Fruit fly (Drosophila melanogaster): ENCODE results near the gene SWIP.

Gene SWIP

dm6 chrX:16332615-16333288 lies 19.2 kb downstream of the SWIP start (continued):
- peak; percentile 97 for TF ChIP-seq fru (GFP tag; optimal IDR thresholded peaks at IDR 0.05)
- TF ChIP-seq Dfd (GFP tag; optimal IDR thresholded peaks at IDR 0.05), result no peak
- TF ChIP-seq HLH106 (tag; optimal IDR thresholded peaks at IDR 0.05), result peak; percentile 97
- peak; percentile 54 for TF ChIP-seq dsf (GFP tag; optimal IDR thresholded peaks at IDR 0.05; ENCODE audit: borderline replicate concordance)

- no peak for TF ChIP-seq CG32264 (GFP tag; optimal IDR thresholded peaks at IDR 0.05)
- peak; percentile 76 to 83 for TF ChIP-seq dl (GFP tag; optimal IDR thresholded peaks at IDR 0.05; ENCODE audit: insufficient read depth in 1 of 2, partially characterized antibody in 2 of 2)
- TF ChIP-seq Dif (GFP tag; optimal IDR thresholded peaks at IDR 0.05; ENCODE audit: partially characterized antibody), result peak; percentile 90
- TF ChIP-seq jim (GFP tag; optimal IDR thresholded peaks at IDR 0.05), result no peak
- TF ChIP-seq fru (GFP tag; optimal IDR thresholded peaks at IDR 0.05), result peak; percentile 2
- peak; percentile 57 for TF ChIP-seq Rel (GFP tag; optimal IDR thresholded peaks at IDR 0.05)
- peak; percentile 43 for TF ChIP-seq Rel (tag; optimal IDR thresholded peaks at IDR 0.05)
- peak; percentile 62 for TF ChIP-seq N (GFP tag; optimal IDR thresholded peaks at IDR 0.05)
- peak; percentile 22 for TF ChIP-seq sage (GFP tag; optimal IDR thresholded peaks at IDR 0.05)
- peak; percentile 0 for TF ChIP-seq Jra (GFP tag; optimal IDR thresholded peaks at IDR 0.05)
- peak; percentile 63 for TF ChIP-seq Vsx2 (GFP tag; optimal IDR thresholded peaks at IDR 0.05; ENCODE audit: partially characterized antibody)
- TF ChIP-seq Hnf4 (GFP tag; optimal IDR thresholded peaks at IDR 0.05), result peak; percentile 13
- peak; percentile 61 for TF ChIP-seq Hr83 (GFP tag; optimal IDR thresholded peaks at IDR 0.05; ENCODE audit: poor library complexity, severe bottlenecking)
- no peak for TF ChIP-seq h (GFP tag; optimal IDR thresholded peaks at IDR 0.05)
These were observed 20.1 kb downstream of the SWIP start, which contains the start of the genes CG9921 and Dsp1 for dm6 chrX:16333434-16334141. TSS of gene CG9921 (minus strand) at chrX:16333600. TSS of gene Dsp1 (plus strand) at chrX:16333612.

dm6 chrX:16334251-16334860 lies 20.8 kb downstream of the SWIP start:
- TF ChIP-seq HLH106 (tag; optimal IDR thresholded peaks at IDR 0.05) (no peak), usp (GFP tag; optimal IDR thresholded peaks at IDR 0.05) (no peak), rgr (GFP tag; optimal IDR thresholded peaks at IDR 0.05) (no peak), h (GFP tag; optimal IDR thresholded peaks at IDR 0.05) (no peak), Hr83 (GFP tag; optimal IDR thresholded peaks at IDR 0.05; ENCODE audit: poor library complexity, severe bottlenecking) (no peak), GATAd (GFP tag; optimal IDR thresholded peaks at IDR 0.05) (no peak), jim (GFP tag; optimal IDR thresholded peaks at IDR 0.05) (no peak), CrebA (GFP tag; optimal IDR thresholded peaks at IDR 0.05; ENCODE audit: borderline replicate concordance) (peak; percentile 27), brk (GFP tag; optimal IDR thresholded peaks at IDR 0.05) (no peak), N (GFP tag; optimal IDR thresholded peaks at IDR 0.05) (peak; percentile 37), Rel (GFP tag; optimal IDR thresholded peaks at IDR 0.05) (no peak), Rel (tag; optimal IDR thresholded peaks at IDR 0.05) (no peak), dsf (GFP tag; optimal IDR thresholded peaks at IDR 0.05; ENCODE audit: borderline replicate concordance) (no peak), foxo (GFP tag; optimal IDR thresholded peaks at IDR 0.05) (no peak)

- TF ChIP-seq sv (GFP tag; optimal IDR thresholded peaks at IDR 0.05) (peak; percentile 31), br (GFP tag; optimal IDR thresholded peaks at IDR 0.05) (peak; percentile 72), Hr78 (GFP tag; optimal IDR thresholded peaks at IDR 0.05) (no peak), Abd-B (GFP tag; optimal IDR thresholded peaks at IDR 0.05) (no peak), psq (GFP tag; optimal IDR thresholded peaks at IDR 0.05) (peak; percentile 61), woc (GFP tag; optimal IDR thresholded peaks at IDR 0.05) (peak; percentile 30), sage (GFP tag; optimal IDR thresholded peaks at IDR 0.05) (no peak), Dif (GFP tag; optimal IDR thresholded peaks at IDR 0.05; ENCODE audit: partially characterized antibody) (no peak), Hr83 (GFP tag; optimal IDR thresholded peaks at IDR 0.05; ENCODE audit: poor library complexity, severe bottlenecking) (peak; percentile 69), CG32264 (GFP tag; optimal IDR thresholded peaks at IDR 0.05) (no peak), CrebA (GFP tag; optimal IDR thresholded peaks at IDR 0.05; ENCODE audit: borderline replicate concordance) (no peak), HLH106 (tag; optimal IDR thresholded peaks at IDR 0.05) (peak; percentile 62), Vsx2 (GFP tag; optimal IDR thresholded peaks at IDR 0.05; ENCODE audit: partially characterized antibody) (no peak), tai (GFP tag; optimal IDR thresholded peaks at IDR 0.05) (peak; percentile 2), usp (GFP tag; optimal IDR thresholded peaks at IDR 0.05) (no peak), Mio (GFP tag; optimal IDR thresholded peaks at IDR 0.05) (no peak), lola (GFP tag; optimal IDR thresholded peaks at IDR 0.05) (no peak), dsf (GFP tag; optimal IDR thresholded peaks at IDR 0.05; ENCODE audit: borderline replicate concordance) (no peak), dl (GFP tag; optimal IDR thresholded peaks at IDR 0.05; ENCODE audit: insufficient read depth in 1 of 2, partially characterized antibody in 2 of 2) (no peak), N (GFP tag; optimal IDR thresholded peaks at IDR 0.05) (no peak), h (GFP tag; optimal IDR thresholded peaks at IDR 0.05) (peak; percentile 78), dmrt93B (GFP tag; optimal IDR thresholded peaks at IDR 0.05) (peak; percentile 33), foxo (GFP tag; optimal IDR thresholded peaks at IDR 0.05) (peak in 1 of 2 experiments; percentile 85), Rel (GFP tag; optimal IDR thresholded peaks at IDR 0.05) (no peak), Rel (tag; optimal IDR thresholded peaks at IDR 0.05) (no peak), Dfd (GFP tag; optimal IDR thresholded peaks at IDR 0.05) (no peak), Sp1 (GFP tag; optimal IDR thresholded peaks at IDR 0.05) (peak; percentile 64), Jra (GFP tag; optimal IDR thresholded peaks at IDR 0.05) (peak; percentile 25), GATAd (GFP tag; optimal IDR thresholded peaks at IDR 0.05) (no peak), ey (GFP tag; optimal IDR thresholded peaks at IDR 0.05) (peak; percentile 72)
These were observed 21.7 kb downstream of the SWIP start for dm6 chrX:16335107-16335642.
